Fruit fly (Drosophila melanogaster) whole organism, prepupa: ENCODE measurements around the gene CG15019.

Experiments
- CG10669 ChIP-seq: fragments of 200-800 bp; sonication (Bioruptor generic); optimal IDR thresholded peaks from 3 replicates; lab custom pipeline; 2018; ENCODE audit warnings: missing biosample characterization, mild to moderate bottlenecking, missing genetic modification characterization, moderate library complexity
- CG11294 ChIP-seq: fragments of 200-800 bp; sonication (Bioruptor generic); IDR thresholded peaks from 2 replicates; pipeline ENCODE4 v1.3.6; 2022; ENCODE audit warnings: missing biosample characterization, missing genetic modification characterization
- CG11762 ChIP-seq: fragments of 200-800 bp; sonication (Bioruptor generic); optimal IDR thresholded peaks from 3 replicates; lab custom pipeline; 2016; ENCODE audit warnings: missing biosample characterization, missing genetic modification characterization; ENCODE audit not compliant: insufficient read depth
- CG15336 ChIP-seq: fragments of 200-800 bp; sonication (Bioruptor generic); IDR thresholded peaks from 2 replicates; pipeline ENCODE4 v1.3.6; 2022; ENCODE audit warnings: missing biosample characterization, missing genetic modification characterization
- CG1621 ChIP-seq: fragments of 200-800 bp; sonication (Bioruptor generic); optimal IDR thresholded peaks from 3 replicates; lab custom pipeline; 2018; ENCODE audit warnings: missing biosample characterization, mild to moderate bottlenecking, missing genetic modification characterization
- CG16779 ChIP-seq: fragments of 200-800 bp; sonication (Bioruptor generic); optimal IDR thresholded peaks from 3 replicates; lab custom pipeline; 2017; ENCODE audit warnings: missing biosample characterization, mild to moderate bottlenecking, missing genetic modification characterization
- CG3032 ChIP-seq: fragments of 200-800 bp; optimal IDR thresholded peaks from 2 replicates; lab custom pipeline; 2019; ENCODE audit warnings: missing biosample characterization, mild to moderate bottlenecking, missing genetic modification characterization, moderate library complexity
- CG31627 ChIP-seq: fragments of 200-800 bp; sonication (Bioruptor generic); optimal IDR thresholded peaks from 3 replicates; lab custom pipeline; 2016; ENCODE audit warnings: missing biosample characterization, missing genetic modification characterization
- CG32006 ChIP-seq: fragments of 200-800 bp; sonication (Bioruptor generic); optimal IDR thresholded peaks from 3 replicates; lab custom pipeline; 2017; ENCODE audit warnings: missing biosample characterization, mild to moderate bottlenecking, missing genetic modification characterization
- CG34406 ChIP-seq: fragments of 200-800 bp; sonication (Bioruptor generic); optimal IDR thresholded peaks from 3 replicates; lab custom pipeline; 2016; ENCODE audit warnings: missing biosample characterization, missing genetic modification characterization
- CG3919 ChIP-seq: fragments of 200-800 bp; sonication (Bioruptor generic); optimal IDR thresholded peaks from 3 replicates; lab custom pipeline; 2016; ENCODE audit warnings: missing biosample characterization, missing genetic modification characterization
- CG4318 ChIP-seq: fragments of 200-800 bp; sonication (Bioruptor generic); optimal IDR thresholded peaks from 3 replicates; lab custom pipeline; 2017; ENCODE audit warnings: missing biosample characterization, mild to moderate bottlenecking, missing genetic modification characterization
- CG6163 ChIP-seq: fragments of 200-800 bp; sonication (Bioruptor generic); IDR thresholded peaks from 3 replicates; pipeline ENCODE4 v1.3.6; 2022; ENCODE audit warnings: missing biosample characterization, missing genetic modification characterization
- CG6276 ChIP-seq: fragments of 200-800 bp; sonication (Bioruptor generic); optimal IDR thresholded peaks from 2 replicates; lab custom pipeline; 2017; ENCODE audit warnings: missing biosample characterization, mild to moderate bottlenecking, missing genetic modification characterization
- CG7368 ChIP-seq: fragments of 200-800 bp; sonication (Bioruptor generic); optimal IDR thresholded peaks from 3 replicates; lab custom pipeline; 2016; ENCODE audit warnings: missing biosample characterization, missing genetic modification characterization
- CG8319 ChIP-seq: fragments of 200-800 bp; sonication (Bioruptor generic); optimal IDR thresholded peaks from 3 replicates; lab custom pipeline; 2016; ENCODE audit warnings: missing biosample characterization, missing genetic modification characterization
- CG8632 ChIP-seq: fragments of 200-800 bp; sonication (Bioruptor generic); optimal IDR thresholded peaks from 3 replicates; lab custom pipeline; 2016; ENCODE audit warnings: missing biosample characterization, missing genetic modification characterization
- CG9139 ChIP-seq: fragments of 200-800 bp; sonication (Bioruptor generic); optimal IDR thresholded peaks from 3 replicates; lab custom pipeline; 2017; ENCODE audit warnings: missing biosample characterization, mild to moderate bottlenecking, missing genetic modification characterization
- Eip75B ChIP-seq: fragments of 200-800 bp; sonication (Bioruptor generic); optimal IDR thresholded peaks from 3 replicates; lab custom pipeline; 2016; ENCODE audit warnings: missing biosample characterization, missing genetic modification characterization
- Eip78C ChIP-seq: fragments of 200-800 bp; sonication (Bioruptor generic); peaks from one replicate; lab custom pipeline; 2016; ENCODE audit warnings: missing biosample characterization, missing genetic modification characterization
- Eip93F ChIP-seq: fragments of 200-800 bp; sonication (Bioruptor generic); optimal IDR thresholded peaks from 2 replicates; lab custom pipeline; 2016; ENCODE audit warnings: missing biosample characterization, mild to moderate bottlenecking, missing genetic modification characterization
- Gug ChIP-seq: fragments of 200-800 bp; sonication (Bioruptor generic); IDR thresholded peaks from 2 replicates; pipeline ENCODE4 v1.3.6; 2022; ENCODE audit warnings: missing biosample characterization, missing genetic modification characterization
- Hr38 ChIP-seq: sonication (Bioruptor generic); optimal IDR thresholded peaks from 2 replicates; lab custom pipeline; 2016; ENCODE audit warnings: missing biosample characterization, missing genetic modification characterization
- Hr4 ChIP-seq: fragments of 200-800 bp; sonication (Bioruptor generic); optimal IDR thresholded peaks from 3 replicates; lab custom pipeline; 2016; ENCODE audit warnings: missing biosample characterization, missing genetic modification characterization
- Lpt ChIP-seq: fragments of 200-800 bp; sonication (Bioruptor generic); optimal IDR thresholded peaks from 3 replicates; lab custom pipeline; 2016; ENCODE audit warnings: missing biosample characterization, missing genetic modification characterization
- Met ChIP-seq: fragments of 200-800 bp; sonication (Bioruptor generic); optimal IDR thresholded peaks from 3 replicates; lab custom pipeline; 2016; ENCODE audit warnings: missing biosample characterization, missing genetic modification characterization
- Smox ChIP-seq: fragments of 200-800 bp; sonication (Bioruptor generic); optimal IDR thresholded peaks from 3 replicates; lab custom pipeline; 2016; ENCODE audit warnings: missing biosample characterization, missing genetic modification characterization
- Sox102F ChIP-seq: fragments of 200-800 bp; sonication (Bioruptor generic); optimal IDR thresholded peaks from 2 replicates; lab custom pipeline; 2016; ENCODE audit warnings: missing biosample characterization, mild to moderate bottlenecking, missing genetic modification characterization
- Sox14 ChIP-seq: fragments of 200-800 bp; sonication (Bioruptor generic); optimal IDR thresholded peaks from 3 replicates; lab custom pipeline; 2016; ENCODE audit warnings: missing biosample characterization, missing genetic modification characterization
- Sox15 ChIP-seq: fragments of 200-800 bp; sonication (Bioruptor generic); optimal IDR thresholded peaks from 3 replicates; lab custom pipeline; 2016; ENCODE audit warnings: missing biosample characterization, missing genetic modification characterization
- acj6 ChIP-seq: fragments of 200-800 bp; sonication (Bioruptor generic); optimal IDR thresholded peaks from 3 replicates; lab custom pipeline; 2016; ENCODE audit warnings: missing biosample characterization, missing genetic modification characterization
- cyc ChIP-seq: fragments of 200-800 bp; sonication (Bioruptor generic); optimal IDR thresholded peaks from 3 replicates; lab custom pipeline; 2016; ENCODE audit warnings: missing biosample characterization, missing genetic modification characterization
- dac ChIP-seq: fragments of 200-800 bp; sonication (Bioruptor generic); optimal IDR thresholded peaks from 2 replicates; lab custom pipeline; 2017; ENCODE audit warnings: missing biosample characterization, mild to moderate bottlenecking, missing genetic modification characterization
- dsx ChIP-seq: fragments of 200-800 bp; optimal IDR thresholded peaks from 3 replicates; lab custom pipeline; 2019; ENCODE audit warnings: missing biosample characterization, mild to moderate bottlenecking, missing genetic modification characterization, moderate library complexity; ENCODE audit not compliant: poor library complexity, severe bottlenecking
- eg ChIP-seq: fragments of 200-800 bp; sonication (Bioruptor generic); IDR thresholded peaks from 3 replicates; pipeline ENCODE4 v1.3.6; 2022; ENCODE audit warnings: missing biosample characterization, missing genetic modification characterization
- fd59A ChIP-seq: fragments of 200-800 bp; sonication (Bioruptor generic); optimal IDR thresholded peaks from 2 replicates; lab custom pipeline; 2017; ENCODE audit warnings: missing biosample characterization, mild to moderate bottlenecking, missing genetic modification characterization, missing genetic modification reagents
- fd85E ChIP-seq: fragments of 200-800 bp; sonication (Bioruptor generic); optimal IDR thresholded peaks from 3 replicates; lab custom pipeline; 2016; ENCODE audit warnings: missing biosample characterization, missing genetic modification characterization
- fkh ChIP-seq: fragments of 200-800 bp; sonication (Bioruptor generic); optimal IDR thresholded peaks from 3 replicates; lab custom pipeline; 2017; ENCODE audit warnings: missing biosample characterization, mild to moderate bottlenecking, missing genetic modification characterization, moderate library complexity
- pdm3 ChIP-seq: fragments of 200-800 bp; sonication (Bioruptor generic); optimal IDR thresholded peaks from 3 replicates; lab custom pipeline; 2016; ENCODE audit warnings: missing biosample characterization, missing genetic modification characterization
- ss ChIP-seq, 2 experiments: fragments of 200-800 bp; sonication (Bioruptor generic); optimal IDR thresholded peaks; 2 replicates in 1 of 2; 3 replicates in 1 of 2; lab custom pipeline; 2017 to 2018; ENCODE audit warnings: mild to moderate bottlenecking in 2 of 2, missing biosample characterization in 2 of 2, missing genetic modification characterization in 2 of 2, moderate library complexity in 1 of 2

Gene CG15019

dm6 chr3L:4378895-4379294 lies 27.0 kb downstream of the CG15019 start (continued):
- TF ChIP-seq CG1621 (tag; lab: Kevin White, UChicago): peak; percentile 4
- TF ChIP-seq Sox14 (GFP tag; lab: Kevin White, UChicago): peak; percentile 31
- no peak for TF ChIP-seq dac
- peak; percentile 41 for TF ChIP-seq CG3032 (tag; lab: Kevin White, UChicago)
- TF ChIP-seq fkh (GFP tag; lab: Kevin White, UChicago): no peak
- TF ChIP-seq Hr38 (GFP tag; lab: Kevin White, UChicago): no peak
- TF ChIP-seq Sox102F (GFP tag; lab: Kevin White, UChicago): peak; percentile 48
- TF ChIP-seq CG9139 (GFP tag; lab: Kevin White, UChicago): no peak
- no peak for TF ChIP-seq Sox15 (GFP tag; lab: Kevin White, UChicago)
- TF ChIP-seq acj6 (GFP tag; lab: Kevin White, UChicago): peak; percentile 62
- no peak for TF ChIP-seq Gug
- no peak for TF ChIP-seq CG6163 (GFP tag; lab: Robert Waterston, UW)
- TF ChIP-seq fd85E (GFP tag; lab: Kevin White, UChicago): no peak
- TF ChIP-seq Eip75B (GFP tag; lab: Kevin White, UChicago): peak; percentile 32
- peak; percentile 31 for TF ChIP-seq dsx (GFP tag; lab: Kevin White, UChicago)
- TF ChIP-seq CG8632: peak; percentile 40
- peak; percentile 43 for TF ChIP-seq CG3919
- TF ChIP-seq pdm3: peak; percentile 44
- TF ChIP-seq CG34406 (GFP tag; lab: Kevin White, UChicago): peak; percentile 41
- peak; percentile 47 for TF ChIP-seq fd59A (GFP tag; lab: Kevin White, UChicago)

- no peak for TF ChIP-seq CG7368 (GFP tag; lab: Kevin White, UChicago)
- TF ChIP-seq CG8319 (GFP tag; lab: Kevin White, UChicago): no peak
- TF ChIP-seq Gug: no peak
- no peak for TF ChIP-seq CG9139 (GFP tag; lab: Kevin White, UChicago)
- no peak for TF ChIP-seq eg
- TF ChIP-seq Smox (GFP tag; lab: Kevin White, UChicago): no peak
- TF ChIP-seq CG11294 (GFP tag; lab: Robert Waterston, UW): no peak
- no peak for TF ChIP-seq Sox15 (GFP tag; lab: Kevin White, UChicago)
- TF ChIP-seq Hr4 (GFP tag; lab: Kevin White, UChicago): no peak
- TF ChIP-seq CG8632: no peak
- no peak for TF ChIP-seq Sox14 (GFP tag; lab: Kevin White, UChicago)
- TF ChIP-seq CG31627: no peak
- no peak for TF ChIP-seq CG34406 (GFP tag; lab: Kevin White, UChicago)
- no peak for TF ChIP-seq Eip93F (GFP tag; lab: Kevin White, UChicago)
- TF ChIP-seq Lpt (GFP tag; lab: Kevin White, UChicago): no peak
- TF ChIP-seq fd85E (GFP tag; lab: Kevin White, UChicago): no peak
- TF ChIP-seq CG11762 (GFP tag; lab: Kevin White, UChicago): no peak
These were observed 28.4 kb downstream of the CG15019 start for dm6 chr3L:4377496-4377895.

dm6 chr3L:4375675-4376366 lies 30.0 kb downstream of the CG15019 start:
- no peak for TF ChIP-seq CG4318 (GFP tag; lab: Kevin White, UChicago)
- TF ChIP-seq CG6276 (GFP tag; lab: Kevin White, UChicago): no peak
- no peak for TF ChIP-seq Eip93F (GFP tag; lab: Kevin White, UChicago)
- no peak for TF ChIP-seq fkh (GFP tag; lab: Kevin White, UChicago)
- TF ChIP-seq Hr38 (GFP tag; lab: Kevin White, UChicago): no peak
- no peak for TF ChIP-seq ss (GFP tag; optimal IDR thresholded peaks at IDR 0.05; lab: Kevin White, UChicago)
- TF ChIP-seq CG32006 (GFP tag; lab: Kevin White, UChicago): no peak
- peak; percentile 54 for TF ChIP-seq Eip78C (GFP tag; lab: Kevin White, UChicago)
- TF ChIP-seq Met: no peak
- TF ChIP-seq Gug: no peak
- no peak for TF ChIP-seq CG10669 (GFP tag; lab: Kevin White, UChicago)
- no peak for TF ChIP-seq CG7368 (GFP tag; lab: Kevin White, UChicago)
- no peak for TF ChIP-seq CG9139 (GFP tag; lab: Kevin White, UChicago)
- TF ChIP-seq Hr4 (GFP tag; lab: Kevin White, UChicago): peak; percentile 13
- 0 out of 2 replicates have a peak, but pooled peaks have one; percentile 7 for TF ChIP-seq CG11294 (GFP tag; lab: Robert Waterston, UW)
- TF ChIP-seq CG16779 (tag; lab: Kevin White, UChicago): no peak
- TF ChIP-seq cyc: no peak
- peak; percentile 16; the same call in 1 of the 3 replicates for TF ChIP-seq CG6163 (GFP tag; lab: Robert Waterston, UW)
- TF ChIP-seq eg: no peak
- TF ChIP-seq CG15336 (GFP tag; lab: Robert Waterston, UW): 0 out of 2 replicates have a peak, but pooled peaks have one; percentile 14
